Fruit fly (Drosophila melanogaster) whole organism, embryonic: Measurements from ENCODE around the gene Lmpt.

Experiments
- BtbVII ChIP-seq: fragments of 200-800 bp; sonication (Bioruptor generic); optimal IDR thresholded peaks from 3 replicates; lab custom pipeline; 2017; ENCODE audit warnings: missing biosample characterization, mild to moderate bottlenecking, missing genetic modification characterization
- CG10209 ChIP-seq: fragments of 200-800 bp; sonication (Bioruptor generic); optimal IDR thresholded peaks from 3 replicates; lab custom pipeline; 2017; ENCODE audit warnings: missing biosample characterization, mild to moderate bottlenecking, missing genetic modification characterization, missing genetic modification reagents
- CG11695 ChIP-seq: fragments of 200-800 bp; sonication (Bioruptor generic); IDR thresholded peaks from 3 replicates; pipeline ENCODE4 v1.3.6; 2022; ENCODE audit warnings: missing biosample characterization, missing genetic modification characterization
- CG12071 ChIP-seq: fragments of 200-800 bp; sonication (Bioruptor generic); optimal IDR thresholded peaks from 3 replicates; lab custom pipeline; 2018; ENCODE audit warnings: missing biosample characterization, mild to moderate bottlenecking, missing genetic modification characterization
- CG12391 ChIP-seq: fragments of 200-800 bp; sonication (Bioruptor generic); optimal IDR thresholded peaks from 3 replicates; lab custom pipeline; 2018; ENCODE audit warnings: missing biosample characterization, mild to moderate bottlenecking, missing genetic modification characterization, moderate library complexity
- CG14710 ChIP-seq: fragments of 200-800 bp; sonication (Bioruptor generic); optimal IDR thresholded peaks from 3 replicates; lab custom pipeline; 2019; ENCODE audit warnings: missing biosample characterization, mild to moderate bottlenecking, missing genetic modification characterization, moderate library complexity
- CG17568 ChIP-seq: fragments of 200-800 bp; sonication (Bioruptor generic); optimal IDR thresholded peaks from 2 replicates; lab custom pipeline; 2018; ENCODE audit warnings: missing biosample characterization, mild to moderate bottlenecking, missing genetic modification characterization, moderate library complexity
- CG2129 ChIP-seq: fragments of 200-800 bp; sonication (Bioruptor generic); IDR thresholded peaks from 2 replicates; pipeline ENCODE4 v1.3.6; 2022; ENCODE audit warnings: missing biosample characterization, missing genetic modification characterization; ENCODE audit not compliant: partially characterized antibody
- CG32772 ChIP-seq: fragments of 200-800 bp; sonication (Bioruptor generic); IDR thresholded peaks from 2 replicates; pipeline ENCODE4 v1.3.6; 2022; ENCODE audit warnings: missing biosample characterization, missing genetic modification characterization
- CG3281 ChIP-seq: fragments of 200-800 bp; sonication (Bioruptor generic); optimal IDR thresholded peaks from 3 replicates; lab custom pipeline; 2017; ENCODE audit warnings: missing biosample characterization, mild to moderate bottlenecking, missing genetic modification characterization
- CG34376 ChIP-seq: fragments of 200-800 bp; sonication (Bioruptor generic); optimal IDR thresholded peaks from 2 replicates; lab custom pipeline; 2018; ENCODE audit warnings: missing biosample characterization, mild to moderate bottlenecking, missing genetic modification characterization
- CG3726 ChIP-seq: fragments of 200-800 bp; sonication (Bioruptor generic); IDR thresholded peaks from 3 replicates; pipeline ENCODE4, ENCODE4 v1.3.6; 2022; ENCODE audit warnings: missing biosample characterization, missing genetic modification characterization
- CG4707 ChIP-seq: fragments of 200-800 bp; sonication (Bioruptor generic); optimal IDR thresholded peaks from 2 replicates; lab custom pipeline; 2018; ENCODE audit warnings: missing biosample characterization, mild to moderate bottlenecking, missing genetic modification characterization, moderate library complexity
- CG4730 ChIP-seq: fragments of 200-800 bp; sonication (Bioruptor generic); IDR thresholded peaks from 2 replicates; pipeline ENCODE4 v1.3.6; 2022; ENCODE audit warnings: missing biosample characterization, missing genetic modification characterization
- CG8388 ChIP-seq: fragments of 200-800 bp; sonication (Bioruptor generic); optimal IDR thresholded peaks from 2 replicates; lab custom pipeline; 2019; ENCODE audit warnings: missing biosample characterization, mild to moderate bottlenecking, missing genetic modification characterization, moderate library complexity
- CG8765 ChIP-seq: fragments of 200-800 bp; sonication (Bioruptor generic); IDR thresholded peaks from 2 replicates; pipeline ENCODE4 v1.3.6; 2022; ENCODE audit warnings: missing biosample characterization, missing genetic modification characterization
- CkIIα-i1 ChIP-seq: fragments of 200-800 bp; sonication (Bioruptor generic); IDR thresholded peaks from 2 replicates; pipeline ENCODE4 v1.3.6; 2022; ENCODE audit warnings: missing biosample characterization, missing genetic modification characterization
- Dbx ChIP-seq: fragments of 200-800 bp; sonication (Bioruptor generic); IDR thresholded peaks from 3 replicates; pipeline ENCODE4 v1.3.6; 2022; ENCODE audit warnings: missing biosample characterization, missing genetic modification characterization
- Dp ChIP-seq: fragments of 200-800 bp; sonication (Bioruptor generic); optimal IDR thresholded peaks from 2 replicates; lab custom pipeline; 2018; ENCODE audit warnings: missing biosample characterization, mild to moderate bottlenecking, missing genetic modification characterization, moderate library complexity
- HLH54F ChIP-seq: fragments of 200-800 bp; sonication (Bioruptor generic); optimal IDR thresholded peaks from 3 replicates; lab custom pipeline; 2016; ENCODE audit warnings: missing biosample characterization, missing genetic modification characterization
- Med ChIP-seq: fragments of 200-800 bp; sonication (Bioruptor generic); peaks from one replicate; lab custom pipeline; 2016; ENCODE audit warnings: missing biosample characterization, missing genetic modification characterization, mild to moderate bottlenecking, inconsistent platforms, moderate library complexity
- Oli ChIP-seq: fragments of 200-800 bp; sonication (Bioruptor generic); optimal IDR thresholded peaks from 2 replicates; lab custom pipeline; 2018; ENCODE audit warnings: missing biosample characterization, mild to moderate bottlenecking, missing genetic modification characterization, moderate library complexity
- Pdp1 ChIP-seq, 2 experiments: fragments of 200-800 bp; sonication (Bioruptor generic); optimal IDR thresholded peaks; 3 replicates each; lab custom pipeline; 2016; ENCODE audit warnings: missing biosample characterization in 2 of 2, missing genetic modification characterization in 2 of 2, mild to moderate bottlenecking in 1 of 2, moderate library complexity in 1 of 2
- Rfx ChIP-seq: fragments of 200-800 bp; sonication (Bioruptor generic); IDR thresholded peaks from 2 replicates; pipeline ENCODE4 v1.3.6; 2022; ENCODE audit warnings: missing biosample characterization, missing genetic modification characterization
- Side ChIP-seq: fragments of 200-800 bp; sonication (Bioruptor generic); optimal IDR thresholded peaks from 2 replicates; lab custom pipeline; 2016; ENCODE audit warnings: missing biosample characterization, missing genetic modification characterization
- Sry-δ ChIP-seq: fragments of 200-800 bp; sonication (Bioruptor generic); optimal IDR thresholded peaks from 2 replicates; lab custom pipeline; 2016; ENCODE audit warnings: missing biosample characterization, missing genetic modification characterization
- Taf1 ChIP-seq: fragments of 200-800 bp; sonication (Bioruptor generic); IDR thresholded peaks from 2 replicates; pipeline ENCODE4 v1.3.6; 2022; ENCODE audit warnings: missing biosample characterization, missing genetic modification characterization
- al ChIP-seq: fragments of 200-800 bp; sonication (Bioruptor generic); IDR thresholded peaks from 2 replicates; pipeline ENCODE4 v1.3.6; 2022; ENCODE audit warnings: missing biosample characterization, missing genetic modification characterization
- ara ChIP-seq: fragments of 200-800 bp; sonication (Bioruptor generic); IDR thresholded peaks from 2 replicates; pipeline ENCODE4 v1.3.6; 2022; ENCODE audit warnings: missing biosample characterization, missing genetic modification characterization
- bowl ChIP-seq: fragments of 200-800 bp; sonication (Bioruptor generic); IDR thresholded peaks from 2 replicates; pipeline ENCODE4 v1.3.6; 2022; ENCODE audit warnings: missing biosample characterization, missing genetic modification characterization
- chinmo ChIP-seq: fragments of 200-800 bp; sonication (Bioruptor generic); IDR thresholded peaks from 4 replicates; pipeline ENCODE4 v1.3.6; 2022; ENCODE audit warnings: missing biosample characterization, missing genetic modification characterization; ENCODE audit not compliant: partially characterized antibody
- chm ChIP-seq: fragments of 200-800 bp; sonication (Bioruptor generic); IDR thresholded peaks from 2 replicates; pipeline ENCODE4 v1.3.6; 2022; ENCODE audit warnings: missing biosample characterization, missing genetic modification characterization
- ems ChIP-seq: fragments of 200-800 bp; sonication (Bioruptor generic); optimal IDR thresholded peaks from 3 replicates; lab custom pipeline; 2016; ENCODE audit warnings: missing biosample characterization, missing genetic modification characterization
- en ChIP-seq: fragments of 200-800 bp; sonication (Bioruptor generic); optimal IDR thresholded peaks from 2 replicates; lab custom pipeline; 2016; ENCODE audit warnings: missing biosample characterization, missing genetic modification characterization
- exex ChIP-seq: fragments of 200-800 bp; sonication (Bioruptor generic); optimal IDR thresholded peaks from 4 replicates; lab custom pipeline; 2018; ENCODE audit warnings: missing biosample characterization, mild to moderate bottlenecking, missing genetic modification characterization, moderate library complexity
- fd64A ChIP-seq: fragments of 200-800 bp; sonication (Bioruptor generic); optimal IDR thresholded peaks from 3 replicates; lab custom pipeline; 2018; ENCODE audit warnings: missing biosample characterization, mild to moderate bottlenecking, missing genetic modification characterization
- ham ChIP-seq: fragments of 200-800 bp; sonication (Bioruptor generic); IDR thresholded peaks from 2 replicates; pipeline ENCODE4 v1.3.6; 2022; ENCODE audit warnings: missing biosample characterization, missing genetic modification characterization
- hb ChIP-seq: fragments of 200-800 bp; sonication (Bioruptor generic); IDR thresholded peaks from 3 replicates; pipeline ENCODE4 v1.3.6; 2022; ENCODE audit warnings: missing biosample characterization, missing genetic modification characterization; ENCODE audit not compliant: partially characterized antibody
- hth ChIP-seq: fragments of >200 bp; optimal IDR thresholded peaks from 2 replicates; lab custom pipeline; 2017; ENCODE audit warnings: inconsistent platforms
- mirr ChIP-seq: fragments of 200-800 bp; sonication (Bioruptor generic); optimal IDR thresholded peaks from 3 replicates; lab custom pipeline; 2018; ENCODE audit warnings: missing biosample characterization, mild to moderate bottlenecking, missing genetic modification characterization
- odd ChIP-seq: fragments of 200-800 bp; sonication (Bioruptor generic); optimal IDR thresholded peaks from 2 replicates; lab custom pipeline; 2017; ENCODE audit warnings: missing biosample characterization, mild to moderate bottlenecking, missing genetic modification characterization
- pan ChIP-seq, 4 experiments: fragments of >200 bp in 3 of 4; fragments of 200-800 bp in 1 of 4; sonication (Bioruptor generic) in 1 of 4; optimal IDR thresholded peaks in 3 of 4; IDR thresholded peaks in 1 of 4; 2 replicates each; pipeline versions ENCODE4 v1.3.6 to Lab custom; 2017 to 2022; ENCODE audit warnings: missing biosample characterization in 2 of 4, missing genetic modification characterization in 2 of 4, mixed read lengths in 1 of 4
- pho ChIP-seq: fragments of 200-800 bp; sonication (Bioruptor generic); optimal IDR thresholded peaks from 2 replicates; lab custom pipeline; 2016; ENCODE audit warnings: missing biosample characterization, missing genetic modification characterization
- rib ChIP-seq: fragments of 200-800 bp; sonication (Bioruptor generic); IDR thresholded peaks from 2 replicates; pipeline ENCODE4 v1.3.6; 2022; ENCODE audit warnings: missing biosample characterization, missing genetic modification characterization
- row ChIP-seq: fragments of 200-800 bp; sonication (Bioruptor generic); IDR thresholded peaks from 3 replicates; pipeline ENCODE4 v1.3.6; 2022; ENCODE audit warnings: missing biosample characterization, missing genetic modification characterization
- sd ChIP-seq: fragments of 200-800 bp; sonication (Bioruptor generic); optimal IDR thresholded peaks from 3 replicates; lab custom pipeline; 2018; ENCODE audit warnings: missing biosample characterization, mild to moderate bottlenecking, missing genetic modification characterization, moderate library complexity
- sens ChIP-seq: fragments of 200-800 bp; sonication (Bioruptor generic); peaks from one replicate; lab custom pipeline; 2016; ENCODE audit warnings: missing biosample characterization, missing genetic modification characterization
- ssp ChIP-seq: fragments of 200-800 bp; sonication (Bioruptor generic); IDR thresholded peaks from 2 replicates; pipeline ENCODE4 v1.3.6; 2022; ENCODE audit warnings: missing biosample characterization, missing genetic modification characterization
- sug ChIP-seq: fragments of 200-800 bp; optimal IDR thresholded peaks from 2 replicates; lab custom pipeline; 2019; ENCODE audit warnings: missing biosample characterization, mild to moderate bottlenecking, missing genetic modification characterization, moderate library complexity
- tap ChIP-seq: fragments of 200-800 bp; optimal IDR thresholded peaks from 3 replicates; lab custom pipeline; 2019; ENCODE audit warnings: missing biosample characterization, mild to moderate bottlenecking, missing genetic modification characterization, moderate library complexity
- vnd ChIP-seq: fragments of 200-800 bp; sonication (Bioruptor generic); IDR thresholded peaks from 3 replicates; pipeline ENCODE4 v1.3.6; 2022; ENCODE audit warnings: missing biosample characterization, missing genetic modification characterization; ENCODE audit not compliant: partially characterized antibody

The Lmpt gene

dm6 chr3L:16862958-16863357 is 2.1 kb upstream of the Lmpt start, which contains the start of gene CG9951 (continued):
- TF ChIP-seq Rfx (GFP tag; lab: Robert Waterston, UW) = no peak
- TF ChIP-seq en (GFP tag; lab: Kevin White, UChicago) = no peak
- TF ChIP-seq CG3281 (GFP tag; lab: Kevin White, UChicago) = no peak
- no peak for TF ChIP-seq al (GFP tag; lab: Robert Waterston, UW)
- no peak for TF ChIP-seq CG3726 (GFP tag; lab: Robert Waterston, UW)
- no peak for TF ChIP-seq Dbx (GFP tag; lab: Robert Waterston, UW)
- peak; percentile 37 for TF ChIP-seq CG14710
- TF ChIP-seq bowl = no peak
- no peak for TF ChIP-seq CkIIα-i1 (GFP tag; lab: Robert Waterston, UW)
- no peak for TF ChIP-seq tap (tag; lab: Kevin White, UChicago)
- no peak for TF ChIP-seq CG8388 (GFP tag; lab: Kevin White, UChicago)
- TF ChIP-seq pho = no peak
- TF ChIP-seq Oli (tag; lab: Kevin White, UChicago) = no peak
- TF ChIP-seq row (GFP tag; lab: Robert Waterston, UW) = no peak
- no peak for TF ChIP-seq exex (tag; lab: Kevin White, UChicago)
- peak; percentile 9 for TF ChIP-seq ems (GFP tag; lab: Kevin White, UChicago)
- no peak for TF ChIP-seq CG32772 (GFP tag; lab: Robert Waterston, UW)
- no peak for TF ChIP-seq hb (GFP tag; lab: Robert Waterston, UW)
- TF ChIP-seq CG12071 (GFP tag; lab: Kevin White, UChicago) = no peak
- no peak for TF ChIP-seq hth (lab: Kevin White, UChicago)
- TF ChIP-seq CG11695 (GFP tag; lab: Robert Waterston, UW) = no peak
- no peak for TF ChIP-seq CG4730 (GFP tag; lab: Robert Waterston, UW)
- TF ChIP-seq CG4707 = no peak
- no peak for TF ChIP-seq odd (GFP tag; lab: Kevin White, UChicago)
- TF ChIP-seq vnd (GFP tag; lab: Robert Waterston, UW) = no peak
- no peak for TF ChIP-seq CG17568
- TF ChIP-seq ham = no peak
- no peak for TF ChIP-seq CG2129 (GFP tag; lab: Robert Waterston, UW)
- no peak for TF ChIP-seq rib (GFP tag; lab: Robert Waterston, UW)
- peak; percentile 13 for TF ChIP-seq Sry-δ (GFP tag; lab: Kevin White, UChicago)
- TF ChIP-seq HLH54F = no peak
- no peak for TF ChIP-seq ara
- TF ChIP-seq Taf1 (GFP tag; lab: Robert Waterston, UW) = no peak
- no peak for TF ChIP-seq chm (GFP tag; lab: Robert Waterston, UW)
- TF ChIP-seq CG10209 = no peak
- TF ChIP-seq CG12391 (tag; lab: Kevin White, UChicago) = no peak

dm6 chr3L:16865832-16866163 is 703 bp downstream of the Lmpt start:
- TF ChIP-seq sens (GFP tag; lab: Kevin White, UChicago) (peak; percentile 22), CG8765 (GFP tag; lab: Robert Waterston, UW) (no peak), sd (tag; lab: Kevin White, UChicago) (peak; percentile 96)

DNA sequence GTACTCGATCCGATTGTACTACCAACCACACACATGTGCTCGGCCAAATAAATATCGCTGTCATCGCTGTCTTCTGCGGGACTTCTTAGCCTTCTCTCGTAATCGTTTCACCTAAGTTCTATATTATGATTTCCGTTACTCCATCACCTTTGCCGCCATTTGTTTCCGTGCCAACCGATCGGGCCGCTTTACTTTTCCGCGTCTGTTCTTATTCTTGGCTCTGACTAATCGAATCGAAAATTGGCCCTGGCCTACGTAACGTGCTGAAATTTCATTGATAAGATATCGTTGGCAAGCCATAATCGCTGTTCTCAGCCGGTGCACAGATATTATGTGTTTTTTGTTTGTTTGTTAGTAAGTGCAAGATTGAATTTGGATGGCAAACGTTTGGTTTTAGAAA is 2.1 kb downstream of the Lmpt start:
- TF ChIP-seq Side (GFP tag; lab: Kevin White, UChicago) = no peak
- TF ChIP-seq ssp (GFP tag; lab: Robert Waterston, UW) = no peak
- TF ChIP-seq chinmo (GFP tag; lab: Robert Waterston, UW) = 0 out of 4 replicates have a peak, but pooled peaks have one; percentile 23
- peak; percentile 29 for TF ChIP-seq BtbVII (GFP tag; lab: Kevin White, UChicago)
- peak; percentile 25 for TF ChIP-seq CG34376 (GFP tag; lab: Kevin White, UChicago)
- no peak for TF ChIP-seq fd64A
- TF ChIP-seq sd (tag; lab: Kevin White, UChicago) = peak; percentile 40
- TF ChIP-seq pan (optimal IDR thresholded peaks at IDR 0.05; lab: Kevin White, UChicago) = no peak
- no peak for TF ChIP-seq pan (GFP tag; optimal IDR thresholded peaks at IDR 0.05 in 1 of 2, IDR thresholded peaks at IDR 0.05 in 1 of 2)
- TF ChIP-seq mirr (GFP tag; lab: Kevin White, UChicago) = peak; percentile 41
- TF ChIP-seq Pdp1 (GFP tag; optimal IDR thresholded peaks at IDR 0.05; lab: Kevin White, UChicago) = peak in 1 of 2 experiments; percentile 61
- TF ChIP-seq Med (GFP tag; lab: Kevin White, UChicago) = peak; percentile 62
- TF ChIP-seq sug = peak; percentile 39
- TF ChIP-seq Dp (GFP tag; lab: Kevin White, UChicago) = no peak
